ENCODE assay signal across 3 fruit fly cellular contexts in genomic region chr2L:4442010-4442587, dm6.
A peak's percentile ranks its signal among the peaks of the same experiment; 100 is the strongest.
TF ChIP-seq lines count a peak whose summit lies in the region.

TSS of gene Sfp24F (minus strand) at chr2L:4442060.
TSS of gene CG15432 (plus strand) at chr2L:4442320.

- no peak for TF ChIP-seq CTCF in whole organism, embryonic (GFP tag; optimal IDR thresholded peaks at IDR 0.05; lab: Kevin White, UChicago)

TF ChIP-seq in whole organism, adult, 20 proteins besides CTCF, POLR2A, EP300 and RAD21:
- TF ChIP-seq Crg-1 (GFP tag; optimal IDR thresholded peaks at IDR 0.05; lab: Kevin White, UChicago) (no peak), bab1 (GFP tag; optimal IDR thresholded peaks at IDR 0.05; lab: Kevin White, UChicago) (peak; percentile 9), CG33017 (tag; optimal IDR thresholded peaks at IDR 0.05; lab: Kevin White, UChicago) (no peak), CG11617 (GFP tag; optimal IDR thresholded peaks at IDR 0.05; lab: Kevin White, UChicago) (no peak), CG1620 (GFP tag; optimal IDR thresholded peaks at IDR 0.05; lab: Kevin White, UChicago) (no peak)

TF ChIP-seq in whole organism, embryonic, 481 proteins besides CTCF, POLR2A, EP300 and RAD21 (continues in another document):
- TF ChIP-seq Sry-δ (GFP tag; optimal IDR thresholded peaks at IDR 0.05; lab: Kevin White, UChicago) (peak; percentile 51), so (GFP tag; IDR thresholded peaks at IDR 0.05; lab: Robert Waterston, UW) (no peak), bowl (GFP tag; IDR thresholded peaks at IDR 0.05; lab: Robert Waterston, UW) (no peak), CG12659 (GFP tag; optimal IDR thresholded peaks at IDR 0.05; lab: Kevin White, UChicago) (peak; percentile 8), nmo (GFP tag; optimal IDR thresholded peaks at IDR 0.05; lab: Kevin White, UChicago) (no peak), pzg (GFP tag; optimal IDR thresholded peaks at IDR 0.05; lab: Kevin White, UChicago) (peak; percentile 56), Dref (GFP tag; IDR thresholded peaks at IDR 0.05; lab: Robert Waterston, UW) (peak; percentile 83), CHES-1-like (GFP tag; optimal IDR thresholded peaks at IDR 0.05; lab: Kevin White, UChicago) (peak; percentile 5), CG4617 (GFP tag; optimal IDR thresholded peaks at IDR 0.05; lab: Kevin White, UChicago; ENCODE audit: borderline replicate concordance) (peak; percentile 38), Ets97D (GFP tag; optimal IDR thresholded peaks at IDR 0.05; lab: Kevin White, UChicago) (peak; percentile 8), ranshi (GFP tag; IDR thresholded peaks at IDR 0.05; lab: Robert Waterston, UW) (no peak), CG10267 (tag; optimal IDR thresholded peaks at IDR 0.05; lab: Kevin White, UChicago) (peak; percentile 26), H15 (GFP tag; IDR thresholded peaks at IDR 0.05; lab: Robert Waterston, UW) (no peak), CG13123 (GFP tag; optimal IDR thresholded peaks at IDR 0.05; lab: Kevin White, UChicago) (no peak), E2f2 (GFP tag; IDR thresholded peaks at IDR 0.05; lab: Robert Waterston, UW) (peak; percentile 76), CG2116 (GFP tag; optimal IDR thresholded peaks at IDR 0.05; lab: Kevin White, UChicago) (peak; percentile 72), knrl (GFP tag; IDR thresholded peaks at IDR 0.05; lab: Robert Waterston, UW; ENCODE audit: partially characterized antibody) (no peak), gem (tag; optimal IDR thresholded peaks at IDR 0.05; lab: Kevin White, UChicago) (no peak), CG11560 (tag; IDR thresholded peaks at IDR 0.05; lab: Robert Waterston, UW) (peak; percentile 98), bbx (GFP tag; IDR thresholded peaks at IDR 0.05; lab: Robert Waterston, UW; ENCODE audit: partially characterized antibody) (peak; percentile 41; the same call in 1 of the 2 replicates), bsh (GFP tag; optimal IDR thresholded peaks at IDR 0.05; lab: Kevin White, UChicago) (no peak), NK7.1 (GFP tag; optimal IDR thresholded peaks at IDR 0.05; lab: Kevin White, UChicago) (no peak), CG7357 (GFP tag; IDR thresholded peaks at IDR 0.05; lab: Robert Waterston, UW) (no peak), CG3407 (GFP tag; optimal IDR thresholded peaks at IDR 0.05; lab: Kevin White, UChicago) (no peak), CG34224 (GFP tag; IDR thresholded peaks at IDR 0.05; lab: Robert Waterston, UW; ENCODE audit: partially characterized antibody) (peak; percentile 63; the same call in 2 of the 3 replicates), vfl (GFP tag; optimal IDR thresholded peaks at IDR 0.05; lab: Kevin White, UChicago) (no peak), CG2712 (tag; optimal IDR thresholded peaks at IDR 0.05; lab: Kevin White, UChicago) (no peak), rib (GFP tag; IDR thresholded peaks at IDR 0.05; lab: Robert Waterston, UW) (no peak), Dll (GFP tag; IDR thresholded peaks at IDR 0.05; lab: Robert Waterston, UW; ENCODE audit: partially characterized antibody) (peak; percentile 73), Myb (GFP tag; optimal IDR thresholded peaks at IDR 0.05; lab: Kevin White, UChicago) (peak; percentile 94), gfzf (GFP tag; optimal IDR thresholded peaks at IDR 0.05; lab: Kevin White, UChicago) (peak; percentile 32), CG2129 (GFP tag; IDR thresholded peaks at IDR 0.05; lab: Robert Waterston, UW; ENCODE audit: partially characterized antibody) (no peak), grau (tag; optimal IDR thresholded peaks at IDR 0.05; lab: Kevin White, UChicago) (no peak), schlank (tag; optimal IDR thresholded peaks at IDR 0.05; lab: Kevin White, UChicago) (no peak), org-1 (GFP tag; optimal IDR thresholded peaks at IDR 0.05; lab: Kevin White, UChicago) (no peak), exex (tag; optimal IDR thresholded peaks at IDR 0.05; lab: Kevin White, UChicago) (no peak), CG5180 (GFP tag; optimal IDR thresholded peaks at IDR 0.05; lab: Kevin White, UChicago) (no peak), CG13624 (GFP tag; optimal IDR thresholded peaks at IDR 0.05; lab: Kevin White, UChicago) (no peak), CG3847 (GFP tag; IDR thresholded peaks at IDR 0.05; lab: Robert Waterston, UW) (no peak), vnd (GFP tag; IDR thresholded peaks at IDR 0.05; lab: Robert Waterston, UW; ENCODE audit: partially characterized antibody) (0 out of 3 replicates have a peak, but pooled peaks have one; percentile 29), CG32767 (GFP tag; IDR thresholded peaks at IDR 0.05; lab: Robert Waterston, UW) (no peak), CG3726 (GFP tag; IDR thresholded peaks at IDR 0.05; lab: Robert Waterston, UW) (no peak), corto (GFP tag; optimal IDR thresholded peaks at IDR 0.05; lab: Kevin White, UChicago) (no peak)

TF ChIP-seq in whole organism, prepupa, 60 proteins besides CTCF, POLR2A, EP300 and RAD21:
- TF ChIP-seq fd85E (GFP tag; optimal IDR thresholded peaks at IDR 0.05; lab: Kevin White, UChicago), result no peak
- no peak for TF ChIP-seq svp (GFP tag; lab: Kevin White, UChicago)
- TF ChIP-seq fkh (GFP tag; optimal IDR thresholded peaks at IDR 0.05; lab: Kevin White, UChicago), result peak; percentile 87
